Worm (Caenorhabditis elegans): Measurements from ENCODE around the gene ZK795.2.

The ZK795.2 gene

DNA sequence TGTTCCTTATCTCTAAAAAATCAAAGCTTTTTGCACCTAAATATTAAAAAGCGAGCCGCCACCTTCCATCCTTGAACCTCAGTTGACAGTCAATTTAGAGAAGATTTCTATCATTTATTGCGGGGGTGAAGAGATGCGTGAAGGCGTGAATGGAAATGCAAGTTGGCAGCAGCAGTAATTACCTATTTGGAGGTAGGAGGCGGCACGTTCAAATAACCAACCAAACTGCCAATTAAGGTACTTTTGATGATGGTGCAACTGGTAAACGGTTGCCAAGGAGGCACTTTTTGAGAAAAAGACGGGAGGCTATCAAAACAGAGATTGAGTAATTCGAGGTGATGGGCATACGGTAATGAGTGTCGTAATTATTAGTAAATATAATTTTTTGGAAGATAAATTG, 22.4 kb downstream of the ZK795.2 start:
- no peak for TF ChIP-seq lin-11 (tag; optimal IDR thresholded peaks at IDR 0.05)
- TF ChIP-seq sma-3 (GFP tag; optimal IDR thresholded peaks at IDR 0.05): no peak
- TF ChIP-seq nhr-23 (tag; optimal IDR thresholded peaks at IDR 0.05): no peak
- TF ChIP-seq ZK546.5 (tag; optimal IDR thresholded peaks at IDR 0.05): no peak
- TF ChIP-seq elt-1 (tag; optimal IDR thresholded peaks at IDR 0.05): no peak
- no peak for TF ChIP-seq C34F6.9 (tag; optimal IDR thresholded peaks at IDR 0.05)
- no peak for TF ChIP-seq lin-13 (GFP tag; optimal IDR thresholded peaks at IDR 0.05)
- no peak for TF ChIP-seq dmd-4 (tag; optimal IDR thresholded peaks at IDR 0.05)

DNA sequence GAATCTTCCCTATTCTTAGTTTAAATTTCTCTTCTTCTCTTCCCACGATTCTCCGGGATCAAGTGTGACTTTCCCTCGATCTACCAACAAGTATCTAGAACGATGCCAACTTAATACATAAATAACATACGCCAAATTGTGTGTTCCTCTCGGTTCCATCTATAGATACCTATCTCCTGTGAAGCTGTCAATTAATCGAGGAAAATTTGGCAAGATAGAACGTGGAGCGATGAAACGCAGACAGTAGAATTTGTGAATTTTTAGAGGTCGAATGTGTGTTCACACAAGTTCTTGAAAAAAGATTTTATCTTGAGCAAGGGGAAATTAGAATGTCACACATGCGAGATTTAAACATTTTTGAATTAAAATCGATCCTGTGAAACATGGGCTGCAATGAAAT, 27.3 kb downstream of the ZK795.2 start:
- TF ChIP-seq nhr-21 (tag; optimal IDR thresholded peaks at IDR 0.05) (no peak), elt-1 (tag; optimal IDR thresholded peaks at IDR 0.05) (peak; percentile 71), R02D3.7 (tag; optimal IDR thresholded peaks at IDR 0.05) (no peak), unc-62 (GFP tag; optimal IDR thresholded peaks at IDR 0.05) (no peak), sem-4 (tag; optimal IDR thresholded peaks at IDR 0.05) (no peak), F13H6.1 (tag; optimal IDR thresholded peaks at IDR 0.05) (no peak), nhr-25 (tag; optimal IDR thresholded peaks at IDR 0.05) (peak; percentile 3), ZK546.5 (tag; optimal IDR thresholded peaks at IDR 0.05) (no peak), nhr-10 (tag; optimal IDR thresholded peaks at IDR 0.05) (no peak), ceh-16 (tag; optimal IDR thresholded peaks at IDR 0.05) (peak; percentile 89), lin-11 (tag; optimal IDR thresholded peaks at IDR 0.05) (no peak), mdl-1 (tag; optimal IDR thresholded peaks at IDR 0.05) (no peak), lsy-2 (tag; optimal IDR thresholded peaks at IDR 0.05) (no peak), ztf-4 (tag; optimal IDR thresholded peaks at IDR 0.05) (no peak), gmeb-1 (tag; optimal IDR thresholded peaks at IDR 0.05) (no peak), unc-39 (tag; optimal IDR thresholded peaks at IDR 0.05) (no peak)

DNA sequence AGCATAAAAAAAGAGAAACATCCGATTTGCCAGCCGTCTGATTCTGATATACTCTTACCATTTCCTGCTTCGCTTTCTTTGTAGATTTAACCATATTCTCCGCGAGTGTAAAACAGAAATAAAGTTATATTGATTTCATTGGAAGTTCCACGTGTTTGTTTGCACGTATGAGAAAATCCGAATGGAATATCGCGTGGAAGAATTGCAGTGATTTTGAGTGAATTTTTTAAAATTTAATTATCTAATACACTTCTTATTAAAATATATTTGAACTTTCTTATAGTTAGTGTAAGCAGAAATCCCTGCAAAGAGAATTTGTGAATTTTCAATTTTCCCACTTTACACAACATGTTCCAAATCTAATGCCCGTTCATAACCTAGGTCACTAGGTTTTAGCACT, 27.7 kb downstream of the ZK795.2 start, which contains the start of gene F53B2.5:
TSS of gene F53B2.5 (minus strand) at position 101 of the 400 bp plus-strand sequence.
- TF ChIP-seq blmp-1 (tag; optimal IDR thresholded peaks at IDR 0.05; ENCODE audit: insufficient read depth): no peak
- no peak for TF ChIP-seq alr-1 (tag; optimal IDR thresholded peaks at IDR 0.05)
- TF ChIP-seq unc-55 (GFP tag; optimal IDR thresholded peaks at IDR 0.05): no peak
- TF ChIP-seq ztf-1 (GFP tag; conservative IDR thresholded peaks at IDR 0.05): no peak
- TF ChIP-seq nhr-237 (tag; optimal IDR thresholded peaks at IDR 0.05): no peak
- no peak for TF ChIP-seq nhr-77 (tag; optimal IDR thresholded peaks at IDR 0.05)
- TF ChIP-seq peb-1 (tag; optimal IDR thresholded peaks at IDR 0.05): no peak
- TF ChIP-seq nhr-25 (tag; optimal IDR thresholded peaks at IDR 0.05): no peak
- TF ChIP-seq R02D3.7 (tag; optimal IDR thresholded peaks at IDR 0.05): no peak
- no peak for TF ChIP-seq nhr-12 (tag; optimal IDR thresholded peaks at IDR 0.05)
- no peak for TF ChIP-seq snpc-4 (tag; optimal IDR thresholded peaks at IDR 0.05)
- no peak for TF ChIP-seq ceh-82 (tag; optimal IDR thresholded peaks at IDR 0.05)
- no peak for TF ChIP-seq C34F6.9 (tag; optimal IDR thresholded peaks at IDR 0.05)
- TF ChIP-seq sma-9 (GFP tag; optimal IDR thresholded peaks at IDR 0.05): no peak
- TF ChIP-seq sma-9 (tag; optimal IDR thresholded peaks at IDR 0.05): no peak
- no peak for TF ChIP-seq lin-13 (GFP tag; optimal IDR thresholded peaks at IDR 0.05)
- TF ChIP-seq ZK546.5 (tag; optimal IDR thresholded peaks at IDR 0.05): no peak

DNA sequence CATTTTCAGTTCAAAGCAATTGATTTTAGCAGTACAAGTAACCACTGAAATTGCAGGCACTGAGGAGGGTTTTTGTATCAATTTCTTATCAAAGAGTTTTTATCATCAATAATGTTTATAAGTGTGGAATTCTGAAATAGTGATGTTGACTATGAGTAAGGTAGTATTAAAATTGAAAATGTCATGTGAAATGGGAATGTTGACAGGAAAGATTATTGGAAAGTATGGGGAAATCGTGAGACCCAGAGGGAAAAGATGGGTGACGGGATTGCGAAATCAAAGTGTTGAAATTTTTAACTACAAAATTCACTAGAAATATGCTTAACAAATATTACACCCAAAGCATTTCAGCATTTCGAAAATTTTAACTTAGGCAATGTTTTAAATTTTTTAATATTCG, 31.6 kb downstream of the ZK795.2 start, which contains the start of gene F53B2.8:
TSS of gene F53B2.8 (minus strand) at position 180 of the 400 bp plus-strand sequence.
- TF ChIP-seq F13H6.1 (tag; optimal IDR thresholded peaks at IDR 0.05): peak; percentile 0
- no peak for TF ChIP-seq mab-5 (tag; optimal IDR thresholded peaks at IDR 0.05)
- peak; percentile 19 for TF ChIP-seq skn-1 (tag; optimal IDR thresholded peaks at IDR 0.05)
- peak; percentile 9 for TF ChIP-seq nhr-10 (tag; optimal IDR thresholded peaks at IDR 0.05)
- TF ChIP-seq ama-1 (optimal IDR thresholded peaks at IDR 0.05): peak; percentile 11
- TF ChIP-seq crh-2 (tag; optimal IDR thresholded peaks at IDR 0.05): peak; percentile 75
- TF ChIP-seq gmeb-1 (tag; optimal IDR thresholded peaks at IDR 0.05): peak; percentile 71
- TF ChIP-seq sma-9 (GFP tag; optimal IDR thresholded peaks at IDR 0.05): peak; percentile 57
- no peak for TF ChIP-seq sma-9 (tag; optimal IDR thresholded peaks at IDR 0.05)
- peak; percentile 90 for TF ChIP-seq nhr-129 (tag; optimal IDR thresholded peaks at IDR 0.05)
- TF ChIP-seq nhr-12 (tag; optimal IDR thresholded peaks at IDR 0.05): no peak
- peak in 1 of 2 experiments; percentile 34 for TF ChIP-seq lsy-2 (tag; optimal IDR thresholded peaks at IDR 0.05)
- TF ChIP-seq peb-1 (tag; optimal IDR thresholded peaks at IDR 0.05): no peak
- peak; percentile 97 for TF ChIP-seq fos-1 (tag; optimal IDR thresholded peaks at IDR 0.05)
- TF ChIP-seq C34F6.9 (tag; optimal IDR thresholded peaks at IDR 0.05): peak; percentile 22

Data from whole organism, L2 larva.